Fruit fly (Drosophila melanogaster): ENCODE results near the gene Nepl9.

Gene Nepl9

dm6 chr2L:16880930-16881329 lies 43.9 kb upstream of the Nepl9 start:
- TF ChIP-seq br (GFP tag; optimal IDR thresholded peaks at IDR 0.05): peak; percentile 4
- peak; percentile 83 for TF ChIP-seq Dif (GFP tag; optimal IDR thresholded peaks at IDR 0.05; ENCODE audit: partially characterized antibody)
- TF ChIP-seq Dfd (GFP tag; optimal IDR thresholded peaks at IDR 0.05): no peak
- TF ChIP-seq h (GFP tag; optimal IDR thresholded peaks at IDR 0.05): peak; percentile 13
- peak; percentile 29 for TF ChIP-seq woc (GFP tag; optimal IDR thresholded peaks at IDR 0.05)
- TF ChIP-seq Hr83 (GFP tag; optimal IDR thresholded peaks at IDR 0.05; ENCODE audit: poor library complexity, severe bottlenecking): peak; percentile 52
- TF ChIP-seq Vsx2 (GFP tag; optimal IDR thresholded peaks at IDR 0.05; ENCODE audit: partially characterized antibody): peak; percentile 14
- no peak for TF ChIP-seq OdsH (GFP tag; optimal IDR thresholded peaks at IDR 0.05)
- TF ChIP-seq usp (GFP tag; optimal IDR thresholded peaks at IDR 0.05): no peak
- peak; percentile 62 to 74 for TF ChIP-seq dl (GFP tag; optimal IDR thresholded peaks at IDR 0.05; ENCODE audit: insufficient read depth in 1 of 2, partially characterized antibody in 2 of 2)
- peak; percentile 48 for TF ChIP-seq rgr (GFP tag; optimal IDR thresholded peaks at IDR 0.05)
- TF ChIP-seq Rel (GFP tag; optimal IDR thresholded peaks at IDR 0.05): no peak
- peak; percentile 29 for TF ChIP-seq Rel (tag; optimal IDR thresholded peaks at IDR 0.05)
- peak in 1 of 2 experiments; percentile 8 for TF ChIP-seq foxo (GFP tag; optimal IDR thresholded peaks at IDR 0.05)

dm6 chr2L:16879288-16879687 lies 42.2 kb upstream of the Nepl9 start, which contains the start of the genes CG32832, CG31743 and CG34313:
TSS of gene CG32832 (minus strand) at chr2L:16879290.
TSS of gene CG31743 (plus strand) at chr2L:16879517.
TSS of gene CG34313 (plus strand) at chr2L:16879517.
- TF ChIP-seq Mio (GFP tag; optimal IDR thresholded peaks at IDR 0.05) (no peak), sv (GFP tag; optimal IDR thresholded peaks at IDR 0.05) (no peak), Sp1 (GFP tag; optimal IDR thresholded peaks at IDR 0.05) (no peak), dsf (GFP tag; optimal IDR thresholded peaks at IDR 0.05; ENCODE audit: borderline replicate concordance) (no peak), CG32264 (GFP tag; optimal IDR thresholded peaks at IDR 0.05) (no peak)

- TF ChIP-seq Mio (GFP tag; optimal IDR thresholded peaks at IDR 0.05): no peak
- no peak for TF ChIP-seq woc (GFP tag; optimal IDR thresholded peaks at IDR 0.05)
- no peak for TF ChIP-seq GATAd (GFP tag; optimal IDR thresholded peaks at IDR 0.05)
- TF ChIP-seq foxo (GFP tag; optimal IDR thresholded peaks at IDR 0.05): no peak
- TF ChIP-seq brk (GFP tag; optimal IDR thresholded peaks at IDR 0.05): no peak
- no peak for TF ChIP-seq br (GFP tag; optimal IDR thresholded peaks at IDR 0.05)
- TF ChIP-seq Dfd (GFP tag; optimal IDR thresholded peaks at IDR 0.05): no peak
- no peak for TF ChIP-seq N (GFP tag; optimal IDR thresholded peaks at IDR 0.05)
- no peak for TF ChIP-seq ey (GFP tag; optimal IDR thresholded peaks at IDR 0.05)
- no peak for TF ChIP-seq Rel (GFP tag; optimal IDR thresholded peaks at IDR 0.05)
- TF ChIP-seq Rel (tag; optimal IDR thresholded peaks at IDR 0.05): no peak
- no peak for TF ChIP-seq Hr78 (GFP tag; optimal IDR thresholded peaks at IDR 0.05)
- TF ChIP-seq HLH106 (tag; optimal IDR thresholded peaks at IDR 0.05): no peak
- TF ChIP-seq tai (GFP tag; optimal IDR thresholded peaks at IDR 0.05): no peak
- TF ChIP-seq Myc (optimal IDR thresholded peaks at IDR 0.05): no peak
- TF ChIP-seq usp (GFP tag; optimal IDR thresholded peaks at IDR 0.05): no peak
Observed at dm6 chr2L:16877678-16878077, 40.6 kb upstream of the Nepl9 start.

dm6 chr2L:16876555-16876954 lies 39.5 kb upstream of the Nepl9 start:
- TF ChIP-seq CG9705 (GFP tag; optimal IDR thresholded peaks at IDR 0.05): no peak
- TF ChIP-seq Rel (GFP tag; optimal IDR thresholded peaks at IDR 0.05): no peak
- TF ChIP-seq Rel (tag; optimal IDR thresholded peaks at IDR 0.05): peak; percentile 57
- TF ChIP-seq CG32264 (GFP tag; optimal IDR thresholded peaks at IDR 0.05): no peak
- no peak for TF ChIP-seq jim (GFP tag; optimal IDR thresholded peaks at IDR 0.05)
- no peak for TF ChIP-seq foxo (GFP tag; optimal IDR thresholded peaks at IDR 0.05)
- TF ChIP-seq Dfd (GFP tag; optimal IDR thresholded peaks at IDR 0.05): no peak

dm6 chr2L:16874924-16875323 lies 37.9 kb upstream of the Nepl9 start:
- TF ChIP-seq Dif (GFP tag; optimal IDR thresholded peaks at IDR 0.05; ENCODE audit: partially characterized antibody): no peak
- no peak for TF ChIP-seq h (GFP tag; optimal IDR thresholded peaks at IDR 0.05)
- TF ChIP-seq CG32264 (GFP tag; optimal IDR thresholded peaks at IDR 0.05): no peak
- no peak for TF ChIP-seq Hr83 (GFP tag; optimal IDR thresholded peaks at IDR 0.05; ENCODE audit: poor library complexity, severe bottlenecking)
- no peak for TF ChIP-seq ey (GFP tag; optimal IDR thresholded peaks at IDR 0.05)
- TF ChIP-seq Hnf4 (GFP tag; optimal IDR thresholded peaks at IDR 0.05): no peak

Data from whole organism, wandering third instar larva.